Worm (Caenorhabditis elegans): Measurements from ENCODE around the gene cal-1.

Gene cal-1

DNA sequence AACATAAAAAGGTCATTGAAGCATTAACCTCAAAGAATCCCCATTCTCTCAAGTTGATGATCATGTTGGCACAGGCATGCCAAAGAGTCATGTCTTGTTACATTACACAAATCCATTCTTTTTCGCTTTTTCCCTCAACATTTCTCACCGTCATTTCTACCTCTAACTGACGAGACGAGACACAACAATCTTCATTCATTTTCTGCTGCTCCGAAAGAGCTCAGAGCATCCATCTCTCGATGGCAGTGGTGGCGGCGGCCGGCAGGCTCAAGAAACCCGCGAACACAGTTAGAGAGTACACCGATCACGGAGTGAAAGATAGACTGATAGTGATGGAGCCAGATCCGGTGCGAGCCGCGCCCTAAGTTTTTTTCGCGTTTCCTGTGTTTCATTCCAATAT is 39.9 kb downstream of the cal-1 start:
- peak; percentile 54 for TF ChIP-seq set-16 (GFP tag; IDR thresholded peaks at IDR 0.05)
- TF ChIP-seq nhr-237 (tag; optimal IDR thresholded peaks at IDR 0.05) = no peak
- TF ChIP-seq madf-9 (GFP tag; conservative IDR thresholded peaks at IDR 0.05) = peak; percentile 44; the same call in 1 of the 2 replicates
- peak; percentile 41 for TF ChIP-seq nhr-11 (tag; optimal IDR thresholded peaks at IDR 0.05)
- TF ChIP-seq unc-62 (GFP tag; optimal IDR thresholded peaks at IDR 0.05 in 1 of 2) = peak in 1 of 2 experiments; percentile 65
- no peak for TF ChIP-seq unc-62 (tag; optimal IDR thresholded peaks at IDR 0.05)
- no peak for TF ChIP-seq dmd-8 (GFP tag; IDR thresholded peaks at IDR 0.05)
- no peak for TF ChIP-seq php-3 (GFP tag; IDR thresholded peaks at IDR 0.05)
- TF ChIP-seq gei-8 (GFP tag; optimal IDR thresholded peaks at IDR 0.05) = no peak
- TF ChIP-seq zfp-3 (GFP tag; conservative IDR thresholded peaks at IDR 0.05) = 0 out of 2 replicates have a peak, but pooled peaks have one; percentile 34
- no peak for TF ChIP-seq mdl-1 (tag; optimal IDR thresholded peaks at IDR 0.05)
- 0 out of 2 replicates have a peak, but pooled peaks have one; percentile 10 for TF ChIP-seq ctbp-1 (GFP tag; IDR thresholded peaks at IDR 0.05)
- TF ChIP-seq ceh-32 (tag; optimal IDR thresholded peaks at IDR 0.05; ENCODE audit: poor library complexity) = no peak
- peak in 1 of 2 experiments; percentile 12 for TF ChIP-seq daf-16 (GFP tag; optimal IDR thresholded peaks at IDR 0.05)
- no peak for TF ChIP-seq daf-16 (tag; optimal IDR thresholded peaks at IDR 0.05)
- TF ChIP-seq zip-11 (GFP tag; IDR thresholded peaks at IDR 0.05) = no peak
- peak; percentile 50 for TF ChIP-seq hlh-11 (tag; optimal IDR thresholded peaks at IDR 0.05)

DNA sequence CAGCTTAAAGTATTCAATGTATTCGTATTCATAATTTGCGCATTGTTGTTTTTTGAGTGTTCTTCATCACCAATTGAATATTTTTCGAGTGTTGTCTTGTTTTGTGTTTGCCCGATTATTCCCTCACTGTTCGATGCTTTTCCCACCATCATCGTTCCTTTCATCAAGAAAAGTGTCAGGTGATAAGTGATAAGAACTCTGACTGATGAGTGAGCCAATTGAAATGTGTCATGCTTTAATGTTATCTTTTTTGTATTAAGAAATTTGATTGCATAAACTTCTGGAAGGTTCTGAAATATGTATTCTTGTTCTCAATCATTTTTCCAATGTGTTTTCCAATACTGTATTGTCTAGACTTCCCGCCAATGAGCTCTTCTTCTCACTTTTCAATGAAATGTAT is 41.7 kb downstream of the cal-1 start:
- TF ChIP-seq nhr-77 (tag; optimal IDR thresholded peaks at IDR 0.05) (peak; percentile 66), spr-1 (tag; optimal IDR thresholded peaks at IDR 0.05) (no peak), aha-1 (tag) (peak; percentile 90), nhr-28 (tag; optimal IDR thresholded peaks at IDR 0.05) (peak; percentile 62), F44E2.7 (GFP tag; IDR thresholded peaks at IDR 0.05) (no peak), pqm-1 (tag; optimal IDR thresholded peaks at IDR 0.05) (peak; percentile 78), hlh-30 (tag; optimal IDR thresholded peaks at IDR 0.05; ENCODE audit: insufficient read depth) (peak; percentile 75), T20F7.1 (GFP tag; optimal IDR thresholded peaks at IDR 0.05) (peak; percentile 48), mep-1 (tag; optimal IDR thresholded peaks at IDR 0.05) (peak; percentile 46), daf-16 (GFP tag; optimal IDR thresholded peaks at IDR 0.05) (no peak), daf-16 (tag; optimal IDR thresholded peaks at IDR 0.05) (peak; percentile 88), pha-4 (GFP tag; IDR thresholded peaks at IDR 0.05) (no peak), pha-4 (tag; optimal IDR thresholded peaks at IDR 0.05) (no peak), mdt-29 (GFP tag; IDR thresholded peaks at IDR 0.05) (peak; percentile 32; the same call in 1 of the 2 replicates), dmd-6 (GFP tag; IDR thresholded peaks at IDR 0.05) (peak; percentile 72), dve-1 (tag; optimal IDR thresholded peaks at IDR 0.05; ENCODE audit: insufficient read depth) (peak; percentile 76), php-3 (GFP tag; IDR thresholded peaks at IDR 0.05) (peak; percentile 25; the same call in 1 of the 2 replicates), nhr-237 (tag; optimal IDR thresholded peaks at IDR 0.05) (no peak), hlh-11 (tag; optimal IDR thresholded peaks at IDR 0.05) (peak; percentile 80), nhr-76 (tag; optimal IDR thresholded peaks at IDR 0.05) (no peak)

DNA sequence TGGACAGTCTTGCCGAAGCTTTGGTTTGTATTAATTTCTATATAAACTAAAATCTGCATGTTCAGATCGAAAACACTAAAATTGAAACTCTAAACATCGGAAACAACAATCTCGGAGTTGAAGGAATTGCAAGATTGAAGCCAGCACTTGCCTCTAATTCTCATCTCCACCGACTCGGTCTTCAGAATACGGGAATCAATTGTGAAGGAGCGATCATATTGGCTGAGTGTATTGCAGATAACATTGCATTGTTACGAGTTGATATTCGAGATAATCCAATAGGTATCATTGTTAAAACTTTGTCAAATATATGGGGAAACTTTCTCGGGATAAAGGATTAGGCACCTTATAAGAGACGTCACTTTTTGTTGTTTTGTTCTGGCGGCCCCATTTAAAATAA is 46.7 kb downstream of the cal-1 start:
- TF ChIP-seq spr-1 (tag; optimal IDR thresholded peaks at IDR 0.05) (no peak), unc-62 (GFP tag; optimal IDR thresholded peaks at IDR 0.05 in 1 of 2) (peak in 1 of 2 experiments; percentile 96), unc-62 (tag; optimal IDR thresholded peaks at IDR 0.05) (no peak), ctbp-1 (GFP tag; IDR thresholded peaks at IDR 0.05) (no peak), set-16 (GFP tag; IDR thresholded peaks at IDR 0.05) (no peak), lin-13 (GFP tag; optimal IDR thresholded peaks at IDR 0.05) (no peak), unc-39 (tag; optimal IDR thresholded peaks at IDR 0.05) (no peak), nhr-48 (tag; optimal IDR thresholded peaks at IDR 0.05) (no peak), zag-1 (tag; optimal IDR thresholded peaks at IDR 0.05) (no peak), zip-11 (GFP tag; IDR thresholded peaks at IDR 0.05) (no peak)

DNA sequence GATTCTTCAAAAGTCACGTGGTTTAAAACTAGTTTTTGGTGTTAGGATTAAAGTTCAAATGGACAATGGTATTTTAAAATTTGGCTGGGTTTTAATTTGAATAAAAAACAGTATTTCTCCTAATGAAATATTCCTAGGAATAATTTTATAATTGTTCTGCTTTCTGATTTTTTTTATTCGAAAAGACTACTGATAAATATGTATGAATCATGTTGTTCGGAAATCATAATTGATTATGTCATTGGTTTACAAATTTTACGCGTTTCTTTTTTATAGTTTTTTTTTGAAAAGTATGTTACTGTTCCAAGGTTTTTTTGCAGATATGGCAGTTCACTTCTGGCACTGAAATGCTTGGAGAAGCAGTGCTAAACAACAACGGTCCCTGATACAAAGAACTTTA is 48.7 kb downstream of the cal-1 start, which contains the start of gene F28C1.3:
F28C1.3 (plus strand) TSS at position 301 of the 400 bp plus-strand sequence.
- TF ChIP-seq nhr-10 (tag; optimal IDR thresholded peaks at IDR 0.05) (no peak), lin-29 (GFP tag; IDR thresholded peaks at IDR 0.05) (no peak), nhr-77 (tag; optimal IDR thresholded peaks at IDR 0.05) (no peak), hlh-30 (tag; optimal IDR thresholded peaks at IDR 0.05; ENCODE audit: insufficient read depth) (no peak)

Measured in whole organism, L4 larva.